Worm (Caenorhabditis elegans) whole organism, L4/young adult: ENCODE measurements around the gene F10D7.11.

Source experiments
- W03F9.2 ChIP-seq: fragments of 150-350 bp; optimal IDR thresholded peaks from 2 replicates; lab custom pipeline; 2014; ENCODE audit warnings: missing biosample characterization, missing genetic modification characterization
- dao-5 ChIP-seq: sonication (generic microtip); optimal IDR thresholded peaks from 2 replicates; lab custom pipeline; 2016; ENCODE audit warnings: missing genotype, missing genetic modification characterization, moderate library complexity, missing compliant biosample characterization
- him-1 ChIP-seq: sonication (generic microtip); optimal IDR thresholded peaks from 2 replicates; lab custom pipeline; 2016; ENCODE audit warnings: missing genotype, missing genetic modification reagents, missing genetic modification characterization, missing compliant biosample characterization

The F10D7.11 gene

DNA sequence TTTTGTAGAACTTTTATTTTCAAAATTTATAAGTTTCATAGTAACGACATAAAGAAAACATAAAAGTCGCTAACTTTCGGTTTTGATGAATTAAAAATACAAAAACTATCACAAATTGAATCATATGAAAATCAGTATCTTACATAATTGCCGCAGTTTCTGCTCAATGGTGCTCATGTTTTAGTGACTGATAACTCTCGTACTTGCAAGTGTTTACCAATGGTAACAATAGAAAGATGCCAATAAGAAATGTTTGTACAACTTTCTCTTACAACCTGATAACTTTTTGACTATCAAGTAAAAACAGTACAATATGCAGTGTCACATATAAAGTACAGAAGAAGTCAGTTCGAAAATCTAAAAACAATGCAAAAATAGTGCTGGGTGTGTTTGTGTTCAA, 23.5 kb downstream of the F10D7.11 start:
- no peak for TF ChIP-seq W03F9.2 (tag; lab: Kevin White, UChicago)
- no peak for TF ChIP-seq dao-5
- no peak for TF ChIP-seq him-1 (tag; lab: Kevin White, UChicago)

DNA sequence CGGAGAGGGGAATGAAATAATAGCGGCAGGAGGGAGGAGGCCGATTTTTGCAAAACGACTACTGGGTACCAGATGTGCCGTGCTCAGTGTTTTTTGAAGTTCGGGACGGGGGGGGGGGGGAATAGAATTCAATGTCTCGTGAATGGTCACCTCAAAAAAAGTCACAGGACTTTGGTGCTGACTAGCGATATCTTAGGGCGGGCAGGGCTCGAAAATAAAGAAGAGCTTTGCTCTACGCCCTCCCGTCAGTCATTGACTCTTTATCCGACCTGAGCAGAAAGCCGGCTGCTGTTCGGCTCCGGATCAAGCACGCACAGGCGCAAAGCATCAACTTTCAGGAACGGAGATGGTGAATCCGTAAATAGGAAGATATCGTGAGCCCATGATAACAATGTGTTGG, 27.9 kb downstream of the F10D7.11 start:
- TF ChIP-seq W03F9.2 (tag; lab: Kevin White, UChicago) = no peak
- TF ChIP-seq dao-5 = no peak
- no peak for TF ChIP-seq him-1 (tag; lab: Kevin White, UChicago)

ce11 chrX:17391515-17391914, 28.9 kb downstream of the F10D7.11 start, which contains the start of gene F10D7.5:
Gene F10D7.5, minus strand, starts transcription at chrX:17391615.
- no peak for TF ChIP-seq W03F9.2 (tag; lab: Kevin White, UChicago)
- no peak for TF ChIP-seq him-1 (tag; lab: Kevin White, UChicago)
- no peak for TF ChIP-seq dao-5

DNA sequence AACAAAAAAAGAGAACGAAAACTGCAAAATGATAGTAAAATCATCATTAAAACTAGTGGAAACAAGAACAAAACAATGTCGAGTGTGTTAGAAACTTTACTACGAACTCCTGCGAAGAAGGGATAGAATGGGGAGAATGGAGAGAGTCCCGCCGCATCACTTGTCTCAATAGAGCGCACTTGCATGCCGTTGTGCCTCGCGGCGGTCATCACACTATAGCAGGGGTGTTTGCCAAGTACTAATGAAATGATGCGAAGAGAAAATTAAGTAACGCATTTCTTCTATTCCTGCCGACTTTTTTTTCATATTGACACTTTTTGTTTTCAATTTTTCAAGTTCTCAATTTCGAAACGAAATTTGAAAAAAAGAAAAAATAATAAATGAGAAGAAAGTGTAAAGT, 29.6 kb downstream of the F10D7.11 start:
- TF ChIP-seq W03F9.2 (tag; lab: Kevin White, UChicago) = peak; percentile 30
- TF ChIP-seq him-1 (tag; lab: Kevin White, UChicago) = no peak

DNA sequence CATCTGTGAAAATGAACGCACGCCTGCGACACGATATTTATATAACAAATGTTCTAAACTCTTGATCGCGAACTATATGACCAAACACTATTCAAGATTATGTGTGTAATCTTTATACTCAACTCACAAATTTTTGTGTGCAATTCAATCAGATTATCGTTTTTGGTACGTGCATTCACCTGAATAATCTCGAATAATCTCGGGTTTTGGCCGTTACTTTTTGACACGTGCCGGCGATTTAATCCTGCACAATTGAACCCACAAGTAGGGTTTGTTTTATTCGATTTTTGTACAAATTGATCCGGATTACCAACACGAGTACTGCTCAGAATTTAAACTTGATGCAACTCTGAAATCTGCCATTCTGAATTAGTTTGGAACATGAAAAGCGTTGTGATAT, 33.8 kb downstream of the F10D7.11 start, which contains the start of the genes vap-1 and F11C7.2:
Gene vap-1, minus strand, starts transcription at position 101 of the 400 bp plus-strand sequence.
Gene F11C7.2, plus strand, starts transcription at position 359 of the 400 bp plus-strand sequence.
- no peak for TF ChIP-seq dao-5
- TF ChIP-seq him-1 (tag; lab: Kevin White, UChicago) = no peak
- no peak for TF ChIP-seq W03F9.2 (tag; lab: Kevin White, UChicago)

ce11 chrX:17398293-17398692, 35.7 kb downstream of the F10D7.11 start, which contains the start of gene F11C7.7:
Gene F11C7.7, plus strand, starts transcription at chrX:17398593.
- TF ChIP-seq dao-5 = no peak
- TF ChIP-seq W03F9.2 (tag; lab: Kevin White, UChicago) = no peak
- TF ChIP-seq him-1 (tag; lab: Kevin White, UChicago) = no peak

DNA sequence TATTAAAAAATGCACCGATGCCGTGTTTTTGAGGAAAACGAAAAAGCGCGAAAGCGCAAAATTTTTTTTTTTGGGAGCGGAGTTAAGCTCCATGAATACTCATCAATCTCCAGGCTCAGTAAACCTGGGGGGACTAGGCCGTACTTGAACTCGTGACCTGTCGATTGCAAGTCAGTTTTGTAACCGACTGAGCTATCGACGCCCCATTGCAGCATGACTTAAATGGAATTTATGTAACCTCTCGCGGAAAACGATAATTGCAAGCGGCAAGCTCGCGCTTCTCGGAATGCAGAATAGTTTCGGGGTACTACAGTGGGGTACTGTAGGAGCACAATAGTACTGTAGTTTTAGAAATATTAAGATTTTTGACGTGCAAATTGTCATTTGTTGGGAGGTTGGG, 37.8 kb downstream of the F10D7.11 start:
- no peak for TF ChIP-seq W03F9.2 (tag; lab: Kevin White, UChicago)
- TF ChIP-seq dao-5 = no peak
- no peak for TF ChIP-seq him-1 (tag; lab: Kevin White, UChicago)

- no peak for TF ChIP-seq him-1 (tag; lab: Kevin White, UChicago)
- TF ChIP-seq dao-5 = no peak
- no peak for TF ChIP-seq W03F9.2 (tag; lab: Kevin White, UChicago)
These were observed 38.6 kb downstream of the F10D7.11 start, which contains the start of gene F11C7.6 for ce11 chrX:17401264-17401663. Gene F11C7.6, plus strand, starts transcription at chrX:17401564.

DNA sequence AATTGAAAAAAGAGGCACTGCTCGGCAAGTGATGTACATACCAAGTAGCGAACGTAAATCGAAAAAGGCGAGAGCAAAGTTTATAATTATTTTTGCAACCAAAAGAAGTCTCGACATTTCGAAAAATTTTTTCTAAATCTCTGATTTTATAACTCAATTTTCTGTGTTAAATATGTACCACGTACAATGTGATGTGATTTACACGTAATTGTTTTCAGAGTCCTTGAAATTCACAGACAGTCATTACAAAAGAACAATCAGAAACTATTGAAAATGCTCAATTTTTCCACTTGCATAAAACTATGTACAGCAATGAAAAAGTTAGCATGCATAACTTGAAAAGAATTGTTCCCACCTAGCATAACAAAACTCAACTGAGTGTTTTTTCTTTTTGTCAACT, 40.4 kb downstream of the F10D7.11 start:
- TF ChIP-seq dao-5 (no peak), him-1 (tag; lab: Kevin White, UChicago) (no peak), W03F9.2 (tag; lab: Kevin White, UChicago) (no peak)

DNA sequence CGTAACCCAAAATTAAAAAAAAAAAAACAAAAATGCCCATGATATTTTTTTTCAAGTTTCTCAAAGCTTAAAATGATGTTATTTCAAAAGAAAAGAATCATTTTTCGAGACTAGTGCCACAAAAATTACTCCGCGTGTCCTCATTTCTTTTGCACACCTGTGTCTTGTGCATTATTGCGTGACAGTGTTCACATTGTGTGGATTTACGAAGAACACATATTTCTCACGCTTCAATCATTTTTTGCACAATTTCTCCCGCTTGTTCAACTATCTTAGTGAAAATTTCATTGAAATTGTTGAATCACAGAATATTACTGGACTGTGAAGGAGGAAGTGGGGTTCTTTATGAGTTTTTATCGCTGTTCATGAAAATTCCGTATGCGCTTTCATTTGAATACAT, 46.2 kb downstream of the F10D7.11 start:
- TF ChIP-seq him-1 (tag; lab: Kevin White, UChicago) (no peak), W03F9.2 (tag; lab: Kevin White, UChicago) (no peak), dao-5 (no peak)

- TF ChIP-seq W03F9.2 (tag; lab: Kevin White, UChicago) = no peak
- TF ChIP-seq him-1 (tag; lab: Kevin White, UChicago) = no peak
- TF ChIP-seq dao-5 = no peak
These were observed 50.0 kb downstream of the F10D7.11 start for ce11 chrX:17412642-17413041.

ce11 chrX:17413868-17414267, 51.2 kb downstream of the F10D7.11 start, which contains the start of gene crb-1:
Gene crb-1, minus strand, starts transcription at chrX:17414014.
- TF ChIP-seq dao-5 (no peak), W03F9.2 (tag; lab: Kevin White, UChicago) (no peak), him-1 (tag; lab: Kevin White, UChicago) (no peak)
